Fruit fly (Drosophila melanogaster) whole organism, embryonic: ENCODE results near the gene simj.

Experiments used
- BtbVII ChIP-seq: fragments of 200-800 bp; sonication (Bioruptor generic); optimal IDR thresholded peaks from 3 replicates; lab custom pipeline; 2017; ENCODE audit warnings: missing biosample characterization, mild to moderate bottlenecking, missing genetic modification characterization
- CG14667 ChIP-seq: fragments of 200-800 bp; sonication (Bioruptor generic); IDR thresholded peaks from 2 replicates; pipeline ENCODE4 v1.3.6; 2022; ENCODE audit warnings: missing biosample characterization, missing genetic modification characterization
- CG17829 ChIP-seq: fragments of 200-800 bp; optimal IDR thresholded peaks from 2 replicates; lab custom pipeline; 2019; ENCODE audit warnings: missing biosample characterization, mild to moderate bottlenecking, missing genetic modification characterization, moderate library complexity
- CG4854 ChIP-seq: fragments of 200-800 bp; sonication (Bioruptor generic); optimal IDR thresholded peaks from 2 replicates; lab custom pipeline; 2016; ENCODE audit warnings: missing biosample characterization, missing genetic modification characterization, inconsistent platforms
- CG6854 ChIP-seq: fragments of 200-800 bp; sonication (Bioruptor generic); optimal IDR thresholded peaks from 3 replicates; lab custom pipeline; 2017; ENCODE audit warnings: missing biosample characterization, mild to moderate bottlenecking, missing genetic modification characterization
- aop ChIP-seq: fragments of 200-800 bp; sonication (Bioruptor generic); IDR thresholded peaks from 2 replicates; pipeline ENCODE4 v1.3.6; 2022; ENCODE audit warnings: missing biosample characterization, missing genetic modification characterization
- fd64A ChIP-seq: fragments of 200-800 bp; sonication (Bioruptor generic); optimal IDR thresholded peaks from 3 replicates; lab custom pipeline; 2018; ENCODE audit warnings: missing biosample characterization, mild to moderate bottlenecking, missing genetic modification characterization
- insv ChIP-seq, 2 experiments: fragments of 200-800 bp; sonication (Bioruptor generic); optimal IDR thresholded peaks; 3 replicates each; lab custom pipeline; 2016 to 2018; ENCODE audit warnings: missing biosample characterization in 2 of 2, missing genetic modification characterization in 2 of 2

- TF ChIP-seq insv (GFP tag; optimal IDR thresholded peaks at IDR 0.05; lab: Kevin White, UChicago) (peak in 1 of 2 experiments; percentile 33), BtbVII (GFP tag; lab: Kevin White, UChicago) (peak; percentile 83), CG14667 (GFP tag; lab: Robert Waterston, UW) (peak; percentile 82), aop (GFP tag; lab: Robert Waterston, UW) (peak; percentile 50; the same call in 1 of the 2 replicates), CG17829 (peak; percentile 87), CG6854 (GFP tag; lab: Kevin White, UChicago) (peak; percentile 38), CG4854 (no peak), fd64A (no peak)
Measured at dm6 chr3L:10738347-10739108, 74.0 kb downstream of the simj start.
